Fruit fly (Drosophila melanogaster): Measurements from ENCODE around the gene CG7579.

CG7579 gene

dm6 chr3L:15683345-15683922 lies at the start of gene CG7579, which contains the start of gene Pgant8:
TSS of gene CG7579 (minus strand) at chr3L:15683445.
TSS of gene Pgant8 (plus strand) at chr3L:15683872.
- TF ChIP-seq CG8478 (optimal IDR thresholded peaks at IDR 0.05) (no peak), EcR (GFP tag; optimal IDR thresholded peaks at IDR 0.05) (no peak), psq (optimal IDR thresholded peaks at IDR 0.05) (no peak), Dll (optimal IDR thresholded peaks at IDR 0.05) (no peak), pan (optimal IDR thresholded peaks at IDR 0.05) (no peak), usp (GFP tag; optimal IDR thresholded peaks at IDR 0.05) (no peak)

- no peak for TF ChIP-seq pan (optimal IDR thresholded peaks at IDR 0.05)
- no peak for TF ChIP-seq EcR (GFP tag; optimal IDR thresholded peaks at IDR 0.05)
- no peak for TF ChIP-seq psq (optimal IDR thresholded peaks at IDR 0.05)
- no peak for TF ChIP-seq usp (GFP tag; optimal IDR thresholded peaks at IDR 0.05)
- TF ChIP-seq CG8478 (optimal IDR thresholded peaks at IDR 0.05) = no peak
- TF ChIP-seq Dll (optimal IDR thresholded peaks at IDR 0.05) = no peak
Measured at dm6 chr3L:15731832-15732506, 48.7 kb upstream of the CG7579 start.

- TF ChIP-seq CG8478 (optimal IDR thresholded peaks at IDR 0.05) (no peak), Dll (optimal IDR thresholded peaks at IDR 0.05) (peak; percentile 58)
Measured at dm6 chr3L:15729306-15730006, 46.2 kb upstream of the CG7579 start.

- no peak for TF ChIP-seq pan (optimal IDR thresholded peaks at IDR 0.05)
- TF ChIP-seq EcR (GFP tag; optimal IDR thresholded peaks at IDR 0.05) = no peak
- no peak for TF ChIP-seq CG8478 (optimal IDR thresholded peaks at IDR 0.05)
- no peak for TF ChIP-seq psq (optimal IDR thresholded peaks at IDR 0.05)
- no peak for TF ChIP-seq usp (GFP tag; optimal IDR thresholded peaks at IDR 0.05)
- no peak for TF ChIP-seq Dll (optimal IDR thresholded peaks at IDR 0.05)
Measured at dm6 chr3L:15728195-15728594, 45.0 kb upstream of the CG7579 start, which contains the start of gene comm. TSS of gene comm (minus strand) at chr3L:15728430.

- TF ChIP-seq pan (optimal IDR thresholded peaks at IDR 0.05) (no peak), EcR (GFP tag; optimal IDR thresholded peaks at IDR 0.05) (no peak), usp (GFP tag; optimal IDR thresholded peaks at IDR 0.05) (no peak), psq (optimal IDR thresholded peaks at IDR 0.05) (no peak), Dll (optimal IDR thresholded peaks at IDR 0.05) (no peak), CG8478 (optimal IDR thresholded peaks at IDR 0.05) (no peak)
Measured at dm6 chr3L:15726799-15727198, 43.6 kb upstream of the CG7579 start.

- TF ChIP-seq psq (optimal IDR thresholded peaks at IDR 0.05) (no peak), pan (optimal IDR thresholded peaks at IDR 0.05) (no peak), usp (GFP tag; optimal IDR thresholded peaks at IDR 0.05) (no peak), EcR (GFP tag; optimal IDR thresholded peaks at IDR 0.05) (no peak), Dll (optimal IDR thresholded peaks at IDR 0.05) (no peak), CG8478 (optimal IDR thresholded peaks at IDR 0.05) (no peak)
Measured at dm6 chr3L:15720905-15721304, 37.7 kb upstream of the CG7579 start.

dm6 chr3L:15720224-15720623 lies 37.0 kb upstream of the CG7579 start:
- TF ChIP-seq CG8478 (optimal IDR thresholded peaks at IDR 0.05) (no peak), pan (optimal IDR thresholded peaks at IDR 0.05) (no peak), EcR (GFP tag; optimal IDR thresholded peaks at IDR 0.05) (no peak), psq (optimal IDR thresholded peaks at IDR 0.05) (no peak), Dll (optimal IDR thresholded peaks at IDR 0.05) (no peak), usp (GFP tag; optimal IDR thresholded peaks at IDR 0.05) (no peak)

- TF ChIP-seq usp (GFP tag; optimal IDR thresholded peaks at IDR 0.05) (no peak), EcR (GFP tag; optimal IDR thresholded peaks at IDR 0.05) (no peak), Dll (optimal IDR thresholded peaks at IDR 0.05) (no peak), pan (optimal IDR thresholded peaks at IDR 0.05) (no peak), psq (optimal IDR thresholded peaks at IDR 0.05) (no peak)
Measured at dm6 chr3L:15717519-15717918, 34.3 kb upstream of the CG7579 start, which contains the start of gene CG42570. TSS of gene CG42570 (plus strand) at chr3L:15717819.

dm6 chr3L:15715788-15716503 lies 32.7 kb upstream of the CG7579 start, which contains the start of gene CG42571:
TSS of gene CG42571 (plus strand) at chr3L:15716453.
- TF ChIP-seq psq (optimal IDR thresholded peaks at IDR 0.05) (no peak), pan (optimal IDR thresholded peaks at IDR 0.05) (no peak), EcR (GFP tag; optimal IDR thresholded peaks at IDR 0.05) (no peak), CG8478 (optimal IDR thresholded peaks at IDR 0.05) (no peak), usp (GFP tag; optimal IDR thresholded peaks at IDR 0.05) (no peak), Dll (optimal IDR thresholded peaks at IDR 0.05) (no peak)

- TF ChIP-seq pan (optimal IDR thresholded peaks at IDR 0.05) (no peak), CG8478 (optimal IDR thresholded peaks at IDR 0.05) (no peak), psq (optimal IDR thresholded peaks at IDR 0.05) (no peak), usp (GFP tag; optimal IDR thresholded peaks at IDR 0.05) (no peak), EcR (GFP tag; optimal IDR thresholded peaks at IDR 0.05) (no peak), Dll (optimal IDR thresholded peaks at IDR 0.05) (no peak)
Measured at dm6 chr3L:15713932-15714492, 30.8 kb upstream of the CG7579 start.

dm6 chr3L:15712063-15712462 lies 28.8 kb upstream of the CG7579 start:
- TF ChIP-seq psq (optimal IDR thresholded peaks at IDR 0.05) (no peak), pan (optimal IDR thresholded peaks at IDR 0.05) (no peak)

All from whole organism.